Fruit fly (Drosophila melanogaster): ENCODE results near the gene CG13297.

DNA sequence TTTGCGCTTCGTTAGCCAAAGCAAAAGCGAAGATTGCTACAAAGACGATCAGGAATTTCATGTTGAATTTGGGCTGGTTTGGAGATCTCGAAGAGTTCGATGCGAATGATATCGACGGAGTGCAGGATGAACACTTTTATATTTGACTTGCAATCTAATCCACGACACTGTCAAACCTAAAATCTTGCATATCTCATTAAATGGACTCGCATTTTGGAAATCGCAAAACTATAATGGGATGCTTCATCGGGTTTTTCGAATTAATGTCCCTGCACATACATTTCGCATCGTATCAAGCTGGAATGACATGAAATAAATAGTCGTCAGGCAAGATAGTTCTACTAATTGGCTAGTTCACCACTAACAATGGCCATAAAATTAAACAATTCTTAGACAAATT is 19.2 kb downstream of the CG13297 start, which contains the start of gene Lcp65Ae:
- no peak for TF ChIP-seq psq (GFP tag; optimal IDR thresholded peaks at IDR 0.05)
- TF ChIP-seq dl (GFP tag; optimal IDR thresholded peaks at IDR 0.05; ENCODE audit: insufficient read depth in 1 of 2, partially characterized antibody in 2 of 2): no peak
- no peak for TF ChIP-seq Mio (GFP tag; optimal IDR thresholded peaks at IDR 0.05)
- no peak for TF ChIP-seq h (GFP tag; optimal IDR thresholded peaks at IDR 0.05)
- no peak for TF ChIP-seq usp (GFP tag; optimal IDR thresholded peaks at IDR 0.05)

Data from whole organism, wandering third instar larva.